Fruit fly (Drosophila melanogaster) whole organism, embryonic: ENCODE results near the gene CG13022.

ENCODE experiments used
- Antp ChIP-seq: fragments of 200-800 bp; sonication (Bioruptor generic); optimal IDR thresholded peaks from 3 replicates; lab custom pipeline; 2016; ENCODE audit warnings: missing biosample characterization, missing genetic modification characterization
- Asciz ChIP-seq: fragments of 200-800 bp; sonication (Bioruptor generic); optimal IDR thresholded peaks from 2 replicates; lab custom pipeline; 2017; ENCODE audit warnings: missing biosample characterization, mild to moderate bottlenecking, missing genetic modification characterization, missing genetic modification reagents
- B-H1 ChIP-seq: fragments of 200-800 bp; sonication (Bioruptor generic); IDR thresholded peaks from 3 replicates; pipeline ENCODE4 v1.3.6; 2022; ENCODE audit warnings: missing biosample characterization, missing genetic modification characterization
- C15 ChIP-seq: fragments of 200-800 bp; sonication (Bioruptor generic); IDR thresholded peaks from 3 replicates; pipeline ENCODE4 v1.3.6; 2022; ENCODE audit warnings: missing biosample characterization, missing genetic modification characterization
- CG10462 ChIP-seq: fragments of 200-800 bp; sonication (Bioruptor generic); optimal IDR thresholded peaks from 2 replicates; lab custom pipeline; 2016; ENCODE audit warnings: missing biosample characterization, missing genetic modification characterization
- CG12219 ChIP-seq: fragments of 200-800 bp; sonication (Bioruptor generic); optimal IDR thresholded peaks from 3 replicates; lab custom pipeline; 2018; ENCODE audit warnings: missing biosample characterization, mild to moderate bottlenecking, missing genetic modification characterization
- CG12236 ChIP-seq: fragments of 200-800 bp; sonication (Bioruptor generic); optimal IDR thresholded peaks from 2 replicates; lab custom pipeline; 2016; ENCODE audit warnings: missing biosample characterization, missing genetic modification characterization
- CG13424 ChIP-seq: fragments of 200-800 bp; sonication (Bioruptor generic); optimal IDR thresholded peaks from 2 replicates; lab custom pipeline; 2019; ENCODE audit warnings: missing biosample characterization, mild to moderate bottlenecking, missing genetic modification characterization, moderate library complexity
- CG13894 ChIP-seq: fragments of 200-800 bp; sonication (Bioruptor generic); optimal IDR thresholded peaks from 3 replicates; lab custom pipeline; 2018; ENCODE audit warnings: missing biosample characterization, mild to moderate bottlenecking, missing genetic modification characterization, moderate library complexity
- CG14710 ChIP-seq: fragments of 200-800 bp; sonication (Bioruptor generic); optimal IDR thresholded peaks from 3 replicates; lab custom pipeline; 2019; ENCODE audit warnings: missing biosample characterization, mild to moderate bottlenecking, missing genetic modification characterization, moderate library complexity
- CG1603 ChIP-seq: fragments of 200-800 bp; sonication (Bioruptor generic); optimal IDR thresholded peaks from 2 replicates; lab custom pipeline; 2019; ENCODE audit warnings: missing biosample characterization, mild to moderate bottlenecking, missing genetic modification characterization, moderate library complexity
- CG17385 ChIP-seq: fragments of 200-800 bp; sonication (Bioruptor generic); optimal IDR thresholded peaks from 3 replicates; lab custom pipeline; 2018; ENCODE audit warnings: missing biosample characterization, mild to moderate bottlenecking, missing genetic modification characterization
- CG17612 ChIP-seq: fragments of 200-800 bp; sonication (Bioruptor generic); IDR thresholded peaks from 2 replicates; pipeline ENCODE4 v1.3.6; 2022; ENCODE audit warnings: missing biosample characterization, missing genetic modification characterization
- CG2202 ChIP-seq: fragments of 200-800 bp; sonication (Bioruptor generic); optimal IDR thresholded peaks from 2 replicates; lab custom pipeline; 2018; ENCODE audit warnings: missing biosample characterization, mild to moderate bottlenecking, missing genetic modification characterization
- CG2678 ChIP-seq: fragments of 200-800 bp; sonication (Bioruptor generic); optimal IDR thresholded peaks from 3 replicates; lab custom pipeline; 2019; ENCODE audit warnings: missing biosample characterization, mild to moderate bottlenecking, missing genetic modification characterization, moderate library complexity
- CG30431 ChIP-seq: fragments of 200-800 bp; sonication (Bioruptor generic); optimal IDR thresholded peaks from 2 replicates; lab custom pipeline; 2017; ENCODE audit warnings: missing biosample characterization, missing genetic modification characterization
- CG31388 ChIP-seq: fragments of 200-800 bp; sonication (Bioruptor generic); optimal IDR thresholded peaks from 2 replicates; lab custom pipeline; 2016; ENCODE audit warnings: missing biosample characterization, missing genetic modification characterization
- CG6689 ChIP-seq: fragments of 200-800 bp; sonication (Bioruptor generic); IDR thresholded peaks from 2 replicates; pipeline ENCODE4 v1.3.6; 2022; ENCODE audit warnings: missing biosample characterization, missing genetic modification characterization
- CG6765 ChIP-seq: fragments of 200-800 bp; sonication (Bioruptor generic); optimal IDR thresholded peaks from 3 replicates; lab custom pipeline; 2017; ENCODE audit warnings: missing biosample characterization, mild to moderate bottlenecking, missing genetic modification characterization
- CG8281 ChIP-seq: fragments of 200-800 bp; sonication (Bioruptor generic); optimal IDR thresholded peaks from 2 replicates; lab custom pipeline; 2018; ENCODE audit warnings: missing biosample characterization, mild to moderate bottlenecking, missing genetic modification characterization, moderate library complexity
- CG8388 ChIP-seq: fragments of 200-800 bp; sonication (Bioruptor generic); optimal IDR thresholded peaks from 2 replicates; lab custom pipeline; 2019; ENCODE audit warnings: missing biosample characterization, mild to moderate bottlenecking, missing genetic modification characterization, moderate library complexity
- CG8944 ChIP-seq: fragments of 200-800 bp; sonication (Bioruptor generic); optimal IDR thresholded peaks from 3 replicates; lab custom pipeline; 2016; ENCODE audit warnings: missing biosample characterization, missing genetic modification characterization
- CG9817 ChIP-seq: fragments of 200-800 bp; sonication (Bioruptor generic); optimal IDR thresholded peaks from 2 replicates; lab custom pipeline; 2018; ENCODE audit warnings: missing biosample characterization, mild to moderate bottlenecking, missing genetic modification characterization, moderate library complexity
- CTCF ChIP-seq: fragments of 200-800 bp; sonication (Bioruptor generic); optimal IDR thresholded peaks from 2 replicates; lab custom pipeline; 2017; ENCODE audit warnings: missing biosample characterization, mild to moderate bottlenecking, missing genetic modification characterization, moderate library complexity
- D ChIP-seq, 2 experiments: fragments of 200-800 bp in 1 of 2; fragments of >200 bp in 1 of 2; sonication (Bioruptor generic) in 1 of 2; optimal IDR thresholded peaks; 2 replicates in 1 of 2; 3 replicates in 1 of 2; lab custom pipeline; 2017; ENCODE audit warnings: mild to moderate bottlenecking in 1 of 2, missing biosample characterization in 1 of 2, missing genetic modification characterization in 1 of 2, missing genetic modification reagents in 1 of 2
- Max ChIP-seq: fragments of 200-800 bp; sonication (Bioruptor generic); optimal IDR thresholded peaks from 2 replicates; lab custom pipeline; 2016; ENCODE audit warnings: missing biosample characterization, mild to moderate bottlenecking, missing genetic modification characterization
- NC2α ChIP-seq: fragments of 200-800 bp; sonication (Bioruptor generic); optimal IDR thresholded peaks from 2 replicates; lab custom pipeline; 2016; ENCODE audit warnings: missing biosample characterization, missing genetic modification characterization
- NC2β ChIP-seq: fragments of 200-800 bp; sonication (Bioruptor generic); optimal IDR thresholded peaks from 2 replicates; lab custom pipeline; 2016; ENCODE audit warnings: missing biosample characterization, missing genetic modification characterization
- Nf-YB ChIP-seq: fragments of 200-800 bp; sonication (Bioruptor generic); optimal IDR thresholded peaks from 3 replicates; lab custom pipeline; 2019; ENCODE audit warnings: missing biosample characterization, mild to moderate bottlenecking, missing genetic modification characterization, moderate library complexity
- Usf ChIP-seq: fragments of 200-800 bp; sonication (Bioruptor generic); optimal IDR thresholded peaks from 2 replicates; lab custom pipeline; 2017; ENCODE audit warnings: missing genotype, missing biosample characterization, missing genetic modification characterization
- Xrp1 ChIP-seq: fragments of 200-800 bp; sonication (Bioruptor generic); IDR thresholded peaks from 2 replicates; pipeline ENCODE4 v1.3.6; 2022; ENCODE audit warnings: missing biosample characterization, missing genetic modification characterization
- aop ChIP-seq: fragments of 200-800 bp; sonication (Bioruptor generic); IDR thresholded peaks from 2 replicates; pipeline ENCODE4 v1.3.6; 2022; ENCODE audit warnings: missing biosample characterization, missing genetic modification characterization
- ase ChIP-seq: fragments of 200-800 bp; sonication (Bioruptor generic); IDR thresholded peaks from 3 replicates; pipeline ENCODE4 v1.3.6; 2022; ENCODE audit warnings: missing biosample characterization, missing genetic modification characterization
- bab2 ChIP-seq: fragments of 200-800 bp; sonication (Bioruptor generic); optimal IDR thresholded peaks from 2 replicates; lab custom pipeline; 2016; ENCODE audit warnings: missing biosample characterization, missing genetic modification characterization
- chn ChIP-seq: fragments of 200-800 bp; sonication (Bioruptor generic); optimal IDR thresholded peaks from 2 replicates; lab custom pipeline; 2016; ENCODE audit warnings: missing biosample characterization, missing genetic modification characterization
- ci ChIP-seq: fragments of 200-800 bp; sonication (Bioruptor generic); IDR thresholded peaks from 3 replicates; pipeline ENCODE4 v1.3.6; 2022; ENCODE audit warnings: missing biosample characterization, missing genetic modification characterization
- ems ChIP-seq: fragments of 200-800 bp; sonication (Bioruptor generic); optimal IDR thresholded peaks from 3 replicates; lab custom pipeline; 2016; ENCODE audit warnings: missing biosample characterization, missing genetic modification characterization
- ewg ChIP-seq: fragments of 200-800 bp; sonication (Bioruptor generic); optimal IDR thresholded peaks from 3 replicates; lab custom pipeline; 2017; ENCODE audit warnings: mild to moderate bottlenecking, missing biosample characterization, missing genetic modification reagents, missing genetic modification characterization
- fru ChIP-seq: fragments of >200 bp; optimal IDR thresholded peaks from 2 replicates; lab custom pipeline; 2017
- gcm2 ChIP-seq: fragments of 200-800 bp; sonication (Bioruptor generic); optimal IDR thresholded peaks from 2 replicates; lab custom pipeline; 2016; ENCODE audit warnings: missing biosample characterization, missing genetic modification characterization
- gsb ChIP-seq: fragments of 200-800 bp; sonication (Bioruptor generic); IDR thresholded peaks from 2 replicates; pipeline ENCODE4 v1.3.6; 2022; ENCODE audit warnings: missing biosample characterization, missing genetic modification characterization
- jumu ChIP-seq: fragments of 200-800 bp; sonication (Bioruptor generic); optimal IDR thresholded peaks from 3 replicates; lab custom pipeline; 2016; ENCODE audit warnings: missing biosample characterization, missing genetic modification characterization
- kay ChIP-seq: fragments of 200-800 bp; sonication (Bioruptor generic); optimal IDR thresholded peaks from 2 replicates; lab custom pipeline; 2016; ENCODE audit warnings: missing biosample characterization, missing genetic modification characterization
- nmo ChIP-seq: fragments of 200-800 bp; sonication (Bioruptor generic); optimal IDR thresholded peaks from 2 replicates; lab custom pipeline; 2018; ENCODE audit warnings: missing biosample characterization, mild to moderate bottlenecking, missing genetic modification characterization, moderate library complexity
- pb ChIP-seq: fragments of 200-800 bp; sonication (Bioruptor generic); optimal IDR thresholded peaks from 3 replicates; lab custom pipeline; 2016; ENCODE audit warnings: missing biosample characterization, missing genetic modification characterization
- rib ChIP-seq: fragments of 200-800 bp; sonication (Bioruptor generic); IDR thresholded peaks from 2 replicates; pipeline ENCODE4 v1.3.6; 2022; ENCODE audit warnings: missing biosample characterization, missing genetic modification characterization
- sd ChIP-seq: fragments of 200-800 bp; sonication (Bioruptor generic); optimal IDR thresholded peaks from 3 replicates; lab custom pipeline; 2018; ENCODE audit warnings: missing biosample characterization, mild to moderate bottlenecking, missing genetic modification characterization, moderate library complexity
- tx ChIP-seq: fragments of 200-800 bp; sonication (Bioruptor generic); optimal IDR thresholded peaks from 2 replicates; lab custom pipeline; 2016; ENCODE audit warnings: missing biosample characterization, missing genetic modification characterization
- vnd ChIP-seq: fragments of 200-800 bp; sonication (Bioruptor generic); IDR thresholded peaks from 3 replicates; pipeline ENCODE4 v1.3.6; 2022; ENCODE audit warnings: missing biosample characterization, missing genetic modification characterization; ENCODE audit not compliant: partially characterized antibody
- zfh2 ChIP-seq: fragments of 200-800 bp; sonication (Bioruptor generic); optimal IDR thresholded peaks from 2 replicates; lab custom pipeline; 2016; ENCODE audit warnings: missing biosample characterization, missing genetic modification characterization

The CG13022 gene

DNA sequence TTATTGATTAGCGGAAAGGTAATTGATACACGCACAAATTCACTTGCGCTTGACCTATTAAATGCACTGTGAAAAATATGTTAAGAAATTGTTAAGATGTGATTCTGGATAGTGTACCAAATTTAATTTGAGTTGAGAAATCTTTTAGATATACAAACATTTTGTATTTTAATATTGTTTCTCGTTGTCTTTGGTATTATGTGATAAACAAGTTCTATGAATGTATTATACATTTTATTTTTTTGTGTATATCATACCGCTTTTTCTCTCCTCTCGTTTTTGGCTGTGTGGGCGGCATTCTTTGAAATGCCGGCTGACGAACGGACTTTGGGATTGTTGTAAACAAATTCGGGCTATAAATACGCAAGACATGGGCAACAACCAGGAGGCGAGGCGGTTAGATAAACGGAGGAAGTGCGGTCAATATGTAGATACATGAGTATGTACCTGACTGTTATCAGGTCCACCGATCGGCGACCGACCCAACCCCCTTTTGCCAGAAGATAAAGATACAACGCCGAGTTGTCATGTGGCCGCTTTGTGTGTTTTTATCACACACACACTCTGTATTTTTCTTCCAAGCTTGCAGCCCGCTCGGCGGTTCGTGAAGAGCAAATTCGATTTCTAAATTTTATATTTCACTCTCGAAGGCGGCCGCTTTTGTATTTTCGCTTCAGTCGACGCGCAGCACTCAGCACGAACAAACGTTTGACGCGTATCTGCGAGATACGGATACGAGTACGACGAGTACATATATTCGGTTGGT, 18.2 kb upstream of the CG13022 start (continued):
- TF ChIP-seq ewg (GFP tag; lab: Kevin White, UChicago) (peak; percentile 57), CG17612 (GFP tag; lab: Robert Waterston, UW) (no peak), CG13894 (tag; lab: Kevin White, UChicago) (peak; percentile 28), CG6765 (GFP tag; lab: Kevin White, UChicago) (peak; percentile 66), B-H1 (GFP tag; lab: Robert Waterston, UW) (peak; percentile 51; the same call in 2 of the 3 replicates), ems (GFP tag; lab: Kevin White, UChicago) (peak; percentile 23), Max (peak; percentile 17), CG6689 (GFP tag; lab: Robert Waterston, UW) (peak; percentile 75), ci (GFP tag; lab: Robert Waterston, UW) (peak; percentile 77), CG17385 (GFP tag; lab: Kevin White, UChicago) (peak; percentile 75), tx (GFP tag; lab: Kevin White, UChicago) (peak; percentile 28), CTCF (GFP tag; lab: Kevin White, UChicago) (no peak), gsb (GFP tag; lab: Robert Waterston, UW) (no peak; the same call in 1 of the 2 replicates), vnd (GFP tag; lab: Robert Waterston, UW) (no peak), CG8388 (GFP tag; lab: Kevin White, UChicago) (peak; percentile 53), NC2β (GFP tag; lab: Kevin White, UChicago) (peak; percentile 31), zfh2 (GFP tag; lab: Kevin White, UChicago) (no peak), CG12236 (GFP tag; lab: Kevin White, UChicago) (no peak), Xrp1 (GFP tag; lab: Robert Waterston, UW) (peak; percentile 67; the same call in 1 of the 2 replicates), bab2 (GFP tag; lab: Kevin White, UChicago) (peak; percentile 50), CG2202 (tag; lab: Kevin White, UChicago) (no peak), C15 (GFP tag; lab: Robert Waterston, UW) (peak; percentile 35; the same call in 1 of the 3 replicates), CG14710 (tag; lab: Kevin White, UChicago) (peak; percentile 60), kay (GFP tag; lab: Kevin White, UChicago) (no peak), fru (lab: Kevin White, UChicago) (no peak), NC2α (GFP tag; lab: Kevin White, UChicago) (peak; percentile 2), aop (GFP tag; lab: Robert Waterston, UW) (no peak), sd (tag; lab: Kevin White, UChicago) (peak; percentile 92), nmo (GFP tag; lab: Kevin White, UChicago) (peak; percentile 80), CG12219 (GFP tag; lab: Kevin White, UChicago) (peak; percentile 53), Usf (GFP tag; lab: Kevin White, UChicago) (no peak), CG8281 (tag; lab: Kevin White, UChicago) (no peak), CG9817 (tag; lab: Kevin White, UChicago) (peak; percentile 56), rib (GFP tag; lab: Robert Waterston, UW) (peak; percentile 72), gcm2 (GFP tag; lab: Kevin White, UChicago) (peak; percentile 8), CG2678 (peak; percentile 38), pb (GFP tag; lab: Kevin White, UChicago) (peak; percentile 2), chn (GFP tag; lab: Kevin White, UChicago) (peak; percentile 32), Nf-YB (GFP tag; lab: Kevin White, UChicago) (peak; percentile 50), CG31388 (GFP tag; lab: Kevin White, UChicago) (no peak), Asciz (GFP tag; lab: Kevin White, UChicago) (peak; percentile 69), ase (GFP tag; lab: Robert Waterston, UW) (peak; percentile 73), jumu (GFP tag; lab: Kevin White, UChicago) (no peak), D (optimal IDR thresholded peaks at IDR 0.05; lab: Kevin White, UChicago) (no peak), D (GFP tag; optimal IDR thresholded peaks at IDR 0.05; lab: Kevin White, UChicago) (peak; percentile 57), CG8944 (no peak), Antp (GFP tag; lab: Kevin White, UChicago) (peak; percentile 1), CG30431 (GFP tag; lab: Kevin White, UChicago) (no peak), CG1603 (tag; lab: Kevin White, UChicago) (no peak), CG10462 (peak; percentile 51), CG13424 (tag; lab: Kevin White, UChicago) (peak; percentile 80)
